Worm (Caenorhabditis elegans) whole organism, L3 larva: ENCODE data around the gene W09G12.6.

Experiments used
- R02D3.7 ChIP-seq: fragments of 150-350 bp; optimal IDR thresholded peaks from 2 replicates; lab custom pipeline; 2014; ENCODE audit warnings: missing biosample characterization, missing genetic modification characterization
- aly-2 ChIP-seq: fragments of 150-350 bp; optimal IDR thresholded peaks from 2 replicates; lab custom pipeline; 2014; ENCODE audit warnings: missing biosample characterization, missing genetic modification characterization
- ama-1 ChIP-seq: fragments of 150-350 bp; optimal IDR thresholded peaks from 2 replicates; lab custom pipeline; 2018
- ceh-28 ChIP-seq: fragments of 150-350 bp; optimal IDR thresholded peaks from 2 replicates; lab custom pipeline; 2014; ENCODE audit warnings: missing biosample characterization, missing genetic modification reagents, missing genetic modification characterization
- ceh-82 ChIP-seq: fragments of 150-350 bp; optimal IDR thresholded peaks from 2 replicates; lab custom pipeline; 2014; ENCODE audit warnings: missing biosample characterization, missing genetic modification characterization
- daf-12 ChIP-seq: fragments of 150-350 bp; optimal IDR thresholded peaks from 2 replicates; lab custom pipeline; 2014; ENCODE audit warnings: missing biosample characterization, missing genetic modification reagents, missing genetic modification characterization
- egl-27 ChIP-seq: sonication (generic microtip); optimal IDR thresholded peaks from 4 replicates; lab custom pipeline; 2017; ENCODE audit warnings: missing biosample characterization, missing genetic modification reagents, missing genetic modification characterization
- egl-5 ChIP-seq: fragments of 150-350 bp; optimal IDR thresholded peaks from 2 replicates; lab custom pipeline; 2017; ENCODE audit warnings: missing biosample characterization, missing genetic modification reagents, missing genetic modification characterization, inconsistent platforms
- elt-1 ChIP-seq: fragments of 150-350 bp; optimal IDR thresholded peaks from 2 replicates; lab custom pipeline; 2014; ENCODE audit warnings: missing biosample characterization, missing genetic modification characterization
- elt-2 ChIP-seq: sonication (generic microtip); optimal IDR thresholded peaks from 2 replicates; lab custom pipeline; 2016; ENCODE audit warnings: missing genetic modification reagents, mild to moderate bottlenecking, missing genetic modification characterization, missing compliant biosample characterization
- elt-3 ChIP-seq, 3 experiments: fragments of 150-350 bp in 1 of 3; sonication (generic microtip) in 2 of 3; optimal IDR thresholded peaks; 2 replicates in 2 of 3; 4 replicates in 1 of 3; lab custom pipeline; 2014 to 2017; ENCODE audit warnings: missing biosample characterization in 3 of 3, missing genetic modification characterization in 3 of 3
- fkh-2 ChIP-seq: fragments of 150-350 bp; optimal IDR thresholded peaks from 2 replicates; lab custom pipeline; 2014; ENCODE audit warnings: missing biosample characterization, missing genetic modification reagents, missing genetic modification characterization
- jun-1 ChIP-seq: fragments of 150-350 bp; optimal IDR thresholded peaks from 2 replicates; lab custom pipeline; 2014; ENCODE audit warnings: missing biosample characterization, missing genetic modification reagents, missing genetic modification characterization
- lin-15B ChIP-seq: fragments of 150-350 bp; optimal IDR thresholded peaks from 2 replicates; lab custom pipeline; 2014; ENCODE audit warnings: missing biosample characterization, missing genetic modification characterization
- lsy-12 ChIP-seq: sonication (generic microtip); optimal IDR thresholded peaks from 2 replicates; lab custom pipeline; 2016; ENCODE audit warnings: mild to moderate bottlenecking, missing genetic modification characterization, missing compliant biosample characterization
- mdl-1 ChIP-seq: fragments of 150-350 bp; optimal IDR thresholded peaks from 2 replicates; lab custom pipeline; 2014; ENCODE audit warnings: missing biosample characterization, missing genetic modification characterization
- mml-1 ChIP-seq: fragments of 150-350 bp; sonication (generic microtip); optimal IDR thresholded peaks from 3 replicates; lab custom pipeline; 2014; ENCODE audit warnings: missing biosample characterization, missing genetic modification characterization
- nhr-11 ChIP-seq: fragments of 150-350 bp; optimal IDR thresholded peaks from 2 replicates; lab custom pipeline; 2014; ENCODE audit warnings: missing biosample characterization, missing genetic modification characterization
- nhr-23 ChIP-seq: fragments of 150-350 bp; optimal IDR thresholded peaks from 2 replicates; lab custom pipeline; 2014; ENCODE audit warnings: missing biosample characterization, missing genetic modification reagents, missing genetic modification characterization
- nhr-237 ChIP-seq: fragments of 150-350 bp; optimal IDR thresholded peaks from 2 replicates; lab custom pipeline; 2014; ENCODE audit warnings: missing biosample characterization, missing genetic modification characterization
- nhr-25 ChIP-seq: sonication (generic microtip); optimal IDR thresholded peaks from 2 replicates; lab custom pipeline; 2017; ENCODE audit warnings: missing biosample characterization, missing genetic modification characterization
- nhr-67 ChIP-seq: fragments of 150-350 bp; optimal IDR thresholded peaks from 2 replicates; lab custom pipeline; 2014; ENCODE audit warnings: missing biosample characterization, missing genetic modification characterization
- nhr-76 ChIP-seq: fragments of 150-350 bp; sonication (generic microtip); optimal IDR thresholded peaks from 5 replicates; lab custom pipeline; 2014; ENCODE audit warnings: missing biosample characterization, missing genetic modification characterization
- pqm-1 ChIP-seq: fragments of 150-350 bp; optimal IDR thresholded peaks from 2 replicates; lab custom pipeline; 2017; ENCODE audit warnings: missing biosample characterization, missing genetic modification characterization, inconsistent platforms
- skn-1 ChIP-seq: fragments of 150-350 bp; optimal IDR thresholded peaks from 2 replicates; lab custom pipeline; 2014; ENCODE audit warnings: missing biosample characterization, missing genetic modification characterization
- tbx-2 ChIP-seq: sonication (generic microtip); optimal IDR thresholded peaks from 2 replicates; lab custom pipeline; 2016; ENCODE audit warnings: mild to moderate bottlenecking, missing genetic modification characterization, missing compliant biosample characterization
- zag-1 ChIP-seq: fragments of 150-350 bp; optimal IDR thresholded peaks from 2 replicates; lab custom pipeline; 2014; ENCODE audit warnings: missing biosample characterization, missing genetic modification characterization
- ztf-11 ChIP-seq: fragments of 150-350 bp; optimal IDR thresholded peaks from 2 replicates; lab custom pipeline; 2014; ENCODE audit warnings: missing biosample characterization, missing genetic modification characterization

Gene W09G12.6

DNA sequence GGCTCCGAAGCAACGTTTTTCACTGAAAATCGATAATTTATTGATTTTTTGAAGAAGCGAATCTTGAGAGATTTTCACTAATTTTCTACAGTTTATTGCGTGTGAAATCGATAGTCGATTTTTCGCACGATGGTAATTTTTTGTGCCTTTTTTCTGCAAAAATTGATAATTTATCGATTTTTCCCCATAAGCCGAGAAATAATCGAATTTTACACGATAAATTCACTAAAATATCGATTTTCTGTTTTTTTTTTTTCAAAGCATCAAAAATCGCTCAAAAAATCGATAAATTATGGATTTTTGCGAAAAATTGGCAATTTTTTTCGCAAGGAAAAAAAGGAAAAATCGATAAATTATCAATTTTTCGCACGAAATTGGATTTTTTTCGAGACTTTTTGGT is 4.1 kb downstream of the W09G12.6 start:
- TF ChIP-seq nhr-67 (tag; lab: Kevin White, UChicago) (no peak), ceh-28 (tag; lab: Kevin White, UChicago) (peak; percentile 81)

DNA sequence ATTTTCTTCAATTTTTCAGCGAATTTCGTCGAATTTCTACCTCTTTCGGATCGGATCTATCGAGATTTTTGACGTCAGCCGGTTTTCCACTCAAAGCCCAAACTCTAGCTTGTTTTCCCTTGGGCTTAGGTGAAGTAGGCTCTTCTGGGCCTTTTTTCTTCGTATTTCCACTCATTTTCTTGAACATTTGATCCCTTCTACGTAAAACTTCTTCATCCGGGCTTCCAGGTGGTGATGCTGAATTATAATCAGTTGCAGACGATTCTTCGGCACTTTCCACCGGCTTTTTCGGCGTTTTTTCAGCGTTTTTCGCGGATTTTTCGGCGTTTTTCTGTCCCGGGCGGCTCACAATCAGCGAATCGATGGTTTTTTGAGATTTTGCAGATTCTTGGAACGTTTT is 6.5 kb downstream of the W09G12.6 start:
- TF ChIP-seq tbx-2 (no peak), elt-1 (tag; lab: Kevin White, UChicago) (no peak), zag-1 (tag; lab: Kevin White, UChicago) (no peak), nhr-25 (tag; lab: Kevin White, UChicago) (no peak), egl-5 (tag; lab: Kevin White, UChicago) (no peak), mml-1 (tag; lab: Kevin White, UChicago) (no peak), aly-2 (tag; lab: Kevin White, UChicago) (no peak), lin-15B (no peak), ztf-11 (tag; lab: Kevin White, UChicago) (no peak), skn-1 (tag; lab: Kevin White, UChicago) (no peak), nhr-11 (tag; lab: Kevin White, UChicago) (no peak), ama-1 (lab: Kevin White, UChicago) (no peak), pqm-1 (tag; lab: Kevin White, UChicago) (no peak), elt-2 (tag; lab: Kevin White, UChicago) (no peak), daf-12 (no peak)
- TF ChIP-seq, all 47 proteins: peak for 0

ce11 chrIV:1239686-1240085 is 8.0 kb downstream of the W09G12.6 start, which contains the start of gene F38A1.8:
Gene F38A1.8, minus strand, starts transcription at chrIV:1239852.
- TF ChIP-seq nhr-23 (tag; lab: Kevin White, UChicago) = peak; percentile 70
- TF ChIP-seq R02D3.7 (tag; lab: Kevin White, UChicago) = peak; percentile 37
- no peak for TF ChIP-seq nhr-237 (tag; lab: Kevin White, UChicago)
- TF ChIP-seq elt-3 (tag; optimal IDR thresholded peaks at IDR 0.05; lab: Kevin White, UChicago) = no peak
- no peak for TF ChIP-seq pqm-1 (tag; lab: Kevin White, UChicago)
- peak; percentile 17 for TF ChIP-seq mdl-1 (tag; lab: Kevin White, UChicago)
- peak; percentile 80 for TF ChIP-seq lin-15B
- peak; percentile 12 for TF ChIP-seq nhr-25 (tag; lab: Kevin White, UChicago)

- TF ChIP-seq nhr-237 (tag; lab: Kevin White, UChicago) (no peak), nhr-76 (tag; lab: Kevin White, UChicago) (no peak), nhr-11 (tag; lab: Kevin White, UChicago) (no peak)
These were observed 11.6 kb downstream of the W09G12.6 start, which contains the start of gene F38A1.15 for ce11 chrIV:1243295-1243694. Gene F38A1.15, minus strand, starts transcription at chrIV:1243395.

DNA sequence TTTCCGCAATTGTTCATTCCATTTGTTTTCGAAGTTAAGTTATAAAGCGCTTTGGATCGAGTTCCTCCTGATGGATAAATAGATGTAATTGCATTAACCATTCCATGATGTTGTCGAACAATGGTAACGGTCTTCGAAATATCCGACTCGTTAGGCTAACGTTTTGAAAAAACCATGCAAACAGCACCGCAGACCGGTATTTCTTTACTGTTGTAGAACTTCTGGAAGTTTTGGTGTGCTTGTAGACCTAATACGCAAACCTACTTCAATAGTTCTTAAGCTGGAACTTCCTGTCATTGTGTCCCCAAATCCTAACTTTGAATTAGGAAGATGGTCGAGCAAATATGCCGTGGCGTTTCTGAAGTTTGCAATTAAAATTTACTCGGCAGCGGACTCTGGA is 13.6 kb downstream of the W09G12.6 start, which contains the start of gene F38A1.9:
Gene F38A1.9, minus strand, starts transcription at position 101 of the 400 bp plus-strand sequence.
- TF ChIP-seq zag-1 (tag; lab: Kevin White, UChicago) = no peak
- no peak for TF ChIP-seq R02D3.7 (tag; lab: Kevin White, UChicago)
- TF ChIP-seq lsy-12 = no peak
- TF ChIP-seq egl-27 (tag; lab: Kevin White, UChicago) = no peak
- TF ChIP-seq elt-2 (tag; lab: Kevin White, UChicago) = no peak
- no peak for TF ChIP-seq jun-1 (tag; lab: Kevin White, UChicago)
- no peak for TF ChIP-seq ceh-82 (tag; lab: Kevin White, UChicago)
- TF ChIP-seq mdl-1 (tag; lab: Kevin White, UChicago) = no peak
- TF ChIP-seq nhr-11 (tag; lab: Kevin White, UChicago) = no peak
- TF ChIP-seq, all 47 proteins: peak for 0

- TF ChIP-seq elt-2 (tag; lab: Kevin White, UChicago) (peak; percentile 70), fkh-2 (tag; lab: Kevin White, UChicago) (no peak), pqm-1 (tag; lab: Kevin White, UChicago) (peak; percentile 34)
These were observed 15.2 kb downstream of the W09G12.6 start, which contains the start of the genes clec-165 and F38A1.11 for ce11 chrIV:1246762-1247436. Gene clec-165, minus strand, starts transcription at chrIV:1246886. Gene F38A1.11, plus strand, starts transcription at chrIV:1247386.
